Fruit fly (Drosophila melanogaster) whole organism, embryonic: ENCODE measurements around the gene PGAP2.

Source experiments
- Aef1 ChIP-seq: fragments of 200-800 bp; sonication (Bioruptor generic); IDR thresholded peaks from 3 replicates; pipeline ENCODE4 v1.3.6; 2022; ENCODE audit warnings: missing biosample characterization, missing genetic modification characterization
- Antp ChIP-seq: fragments of 200-800 bp; sonication (Bioruptor generic); optimal IDR thresholded peaks from 3 replicates; lab custom pipeline; 2016; ENCODE audit warnings: missing biosample characterization, missing genetic modification characterization
- Awh ChIP-seq: fragments of 200-800 bp; sonication (Bioruptor generic); IDR thresholded peaks from 2 replicates; pipeline ENCODE4, ENCODE4 v1.3.6; 2022; ENCODE audit warnings: missing biosample characterization, missing genetic modification characterization
- B-H2 ChIP-seq: fragments of 200-800 bp; sonication (Bioruptor generic); optimal IDR thresholded peaks from 2 replicates; lab custom pipeline; 2018; ENCODE audit warnings: missing biosample characterization, mild to moderate bottlenecking, missing genetic modification characterization
- Blimp-1 ChIP-seq: fragments of 200-800 bp; sonication (Bioruptor generic); optimal IDR thresholded peaks from 3 replicates; lab custom pipeline; 2018; ENCODE audit warnings: missing biosample characterization, missing genetic modification characterization, mild to moderate bottlenecking, moderate library complexity, missing genetic modification reagents
- CG11696 ChIP-seq: fragments of 200-800 bp; sonication (Bioruptor generic); IDR thresholded peaks from 2 replicates; pipeline ENCODE4 v1.3.6; 2022; ENCODE audit warnings: missing biosample characterization, missing genetic modification characterization
- CG12659 ChIP-seq: fragments of 200-800 bp; sonication (Bioruptor generic); optimal IDR thresholded peaks from 3 replicates; lab custom pipeline; 2017; ENCODE audit warnings: mild to moderate bottlenecking, missing biosample characterization, missing genetic modification reagents, missing genetic modification characterization
- CG13424 ChIP-seq: fragments of 200-800 bp; sonication (Bioruptor generic); optimal IDR thresholded peaks from 2 replicates; lab custom pipeline; 2019; ENCODE audit warnings: missing biosample characterization, mild to moderate bottlenecking, missing genetic modification characterization, moderate library complexity
- CG1647 ChIP-seq: fragments of 200-800 bp; sonication (Bioruptor generic); optimal IDR thresholded peaks from 3 replicates; lab custom pipeline; 2016; ENCODE audit warnings: missing biosample characterization, missing genetic modification characterization
- CG17912 ChIP-seq: fragments of 200-800 bp; sonication (Bioruptor generic); optimal IDR thresholded peaks from 2 replicates; lab custom pipeline; 2018; ENCODE audit warnings: missing biosample characterization, mild to moderate bottlenecking, missing genetic modification characterization
- CG1832 ChIP-seq: fragments of 200-800 bp; sonication (Bioruptor generic); optimal IDR thresholded peaks from 2 replicates; lab custom pipeline; 2017; ENCODE audit warnings: missing biosample characterization, mild to moderate bottlenecking, missing genetic modification characterization, inconsistent platforms
- CG18476 ChIP-seq: fragments of 200-800 bp; sonication (Bioruptor generic); optimal IDR thresholded peaks from 2 replicates; lab custom pipeline; 2016; ENCODE audit warnings: missing biosample characterization, mild to moderate bottlenecking, missing genetic modification characterization
- CG2875 ChIP-seq: fragments of 200-800 bp; sonication (Bioruptor generic); optimal IDR thresholded peaks from 2 replicates; lab custom pipeline; 2017; ENCODE audit warnings: missing biosample characterization, mild to moderate bottlenecking, missing genetic modification characterization, missing genetic modification reagents
- CG2889 ChIP-seq: fragments of 200-800 bp; sonication (Bioruptor generic); IDR thresholded peaks from 3 replicates; pipeline ENCODE4 v1.3.6; 2022; ENCODE audit warnings: missing biosample characterization, missing genetic modification characterization
- CG32532 ChIP-seq: fragments of 200-800 bp; sonication (Bioruptor generic); IDR thresholded peaks from 2 replicates; pipeline ENCODE4 v1.3.6; 2022; ENCODE audit warnings: missing biosample characterization, missing genetic modification characterization
- CG33557 ChIP-seq: fragments of 200-800 bp; sonication (Bioruptor generic); optimal IDR thresholded peaks from 2 replicates; lab custom pipeline; 2019; ENCODE audit warnings: missing biosample characterization, mild to moderate bottlenecking, missing genetic modification characterization, moderate library complexity
- CG3407 ChIP-seq: fragments of 200-800 bp; sonication (Bioruptor generic); optimal IDR thresholded peaks from 2 replicates; lab custom pipeline; 2018; ENCODE audit warnings: missing biosample characterization, mild to moderate bottlenecking, missing genetic modification characterization
- CG3847 ChIP-seq: fragments of 200-800 bp; sonication (Bioruptor generic); IDR thresholded peaks from 2 replicates; pipeline ENCODE4 v1.3.6; 2022; ENCODE audit warnings: missing biosample characterization, missing genetic modification characterization
- CG3995 ChIP-seq: fragments of 200-800 bp; sonication (Bioruptor generic); optimal IDR thresholded peaks from 3 replicates; lab custom pipeline; 2016; ENCODE audit warnings: missing biosample characterization, missing genetic modification characterization
- CG4360 ChIP-seq: fragments of 200-800 bp; sonication (Bioruptor generic); IDR thresholded peaks from 2 replicates; pipeline ENCODE4 v1.3.6; 2022; ENCODE audit warnings: missing biosample characterization, missing genetic modification characterization
- CG6854 ChIP-seq: fragments of 200-800 bp; sonication (Bioruptor generic); optimal IDR thresholded peaks from 3 replicates; lab custom pipeline; 2017; ENCODE audit warnings: missing biosample characterization, mild to moderate bottlenecking, missing genetic modification characterization
- CG7556 ChIP-seq: fragments of 200-800 bp; sonication (Bioruptor generic); optimal IDR thresholded peaks from 2 replicates; lab custom pipeline; 2017; ENCODE audit warnings: missing biosample characterization, mild to moderate bottlenecking, missing genetic modification characterization
- CG7745 ChIP-seq: fragments of 200-800 bp; sonication (Bioruptor generic); optimal IDR thresholded peaks from 2 replicates; lab custom pipeline; 2018; ENCODE audit warnings: missing biosample characterization, mild to moderate bottlenecking, missing genetic modification characterization, moderate library complexity
- CG8290 ChIP-seq, 3 experiments: fragments of 200-800 bp; sonication (Bioruptor generic); optimal IDR thresholded peaks; 2 replicates each; lab custom pipeline; 2016 to 2019; ENCODE audit warnings: missing biosample characterization in 3 of 3, missing genetic modification characterization in 3 of 3, mild to moderate bottlenecking in 2 of 3, moderate library complexity in 1 of 3
- Chrac-16 ChIP-seq: fragments of 200-800 bp; sonication (Bioruptor generic); optimal IDR thresholded peaks from 3 replicates; lab custom pipeline; 2016; ENCODE audit warnings: missing biosample characterization, missing genetic modification characterization
- H15 ChIP-seq: fragments of 200-800 bp; sonication (Bioruptor generic); IDR thresholded peaks from 3 replicates; pipeline ENCODE4 v1.3.6; 2022; ENCODE audit warnings: missing biosample characterization, missing genetic modification characterization
- Hr78 ChIP-seq, 2 experiments: fragments of 200-800 bp in 1 of 2; fragments of >200 bp in 1 of 2; sonication (Bioruptor generic) in 1 of 2; optimal IDR thresholded peaks; 2 replicates each; lab custom pipeline; 2017 to 2019; ENCODE audit warnings: missing biosample characterization in 2 of 2, missing genetic modification characterization in 2 of 2, mild to moderate bottlenecking in 1 of 2, moderate library complexity in 1 of 2
- Nf-YA ChIP-seq: fragments of 200-800 bp; sonication (Bioruptor generic); IDR thresholded peaks from 2 replicates; pipeline ENCODE4 v1.3.6; 2022; ENCODE audit warnings: missing biosample characterization, missing genetic modification characterization
- bab2 ChIP-seq: fragments of 200-800 bp; sonication (Bioruptor generic); optimal IDR thresholded peaks from 2 replicates; lab custom pipeline; 2016; ENCODE audit warnings: missing biosample characterization, missing genetic modification characterization
- cg ChIP-seq: fragments of 200-800 bp; sonication (Bioruptor generic); optimal IDR thresholded peaks from 3 replicates; lab custom pipeline; 2019; ENCODE audit warnings: missing biosample characterization, mild to moderate bottlenecking, missing genetic modification characterization, moderate library complexity
- eyg ChIP-seq: fragments of 200-800 bp; sonication (Bioruptor generic); optimal IDR thresholded peaks from 3 replicates; lab custom pipeline; 2016; ENCODE audit warnings: missing biosample characterization, missing genetic modification characterization
- gt ChIP-seq: fragments of 200-800 bp; sonication (Bioruptor generic); IDR thresholded peaks from 2 replicates; pipeline ENCODE4 v1.3.6; 2022; ENCODE audit warnings: missing biosample characterization, missing genetic modification characterization
- hth ChIP-seq: fragments of >200 bp; optimal IDR thresholded peaks from 2 replicates; lab custom pipeline; 2017; ENCODE audit warnings: inconsistent platforms
- jigr1 ChIP-seq: fragments of 200-800 bp; sonication (Bioruptor generic); IDR thresholded peaks from 3 replicates; pipeline ENCODE4 v1.3.6; 2022; ENCODE audit warnings: missing biosample characterization, missing genetic modification characterization
- jing ChIP-seq: fragments of 200-800 bp; sonication (Bioruptor generic); optimal IDR thresholded peaks from 2 replicates; lab custom pipeline; 2018; ENCODE audit warnings: missing biosample characterization, mild to moderate bottlenecking, missing genetic modification characterization
- lbe ChIP-seq: fragments of 200-800 bp; sonication (Bioruptor generic); optimal IDR thresholded peaks from 2 replicates; lab custom pipeline; 2016; ENCODE audit warnings: missing biosample characterization, mild to moderate bottlenecking, missing genetic modification characterization
- lmd ChIP-seq: fragments of 200-800 bp; sonication (Bioruptor generic); IDR thresholded peaks from 2 replicates; pipeline ENCODE4 v1.3.6; 2022; ENCODE audit warnings: missing biosample characterization, missing genetic modification characterization
- mld ChIP-seq: fragments of 200-800 bp; sonication (Bioruptor generic); IDR thresholded peaks from 3 replicates; pipeline ENCODE4 v1.3.6; 2022; ENCODE audit warnings: missing biosample characterization, missing genetic modification characterization; ENCODE audit not compliant: partially characterized antibody
- pros ChIP-seq: fragments of 200-800 bp; sonication (Bioruptor generic); optimal IDR thresholded peaks from 3 replicates; lab custom pipeline; 2019; ENCODE audit warnings: missing biosample characterization, mild to moderate bottlenecking, missing genetic modification characterization, moderate library complexity
- ro ChIP-seq: fragments of 200-800 bp; sonication (Bioruptor generic); IDR thresholded peaks from 2 replicates; pipeline ENCODE4 v1.3.6; 2022; ENCODE audit warnings: missing biosample characterization, missing genetic modification characterization
- sc ChIP-seq, 3 experiments: fragments of >200 bp in 2 of 3; fragments of 200-800 bp in 1 of 3; sonication (Bioruptor generic) in 1 of 3; optimal IDR thresholded peaks; 2 replicates in 2 of 3; 3 replicates in 1 of 3; lab custom pipeline; 2017; ENCODE audit warnings: mild to moderate bottlenecking in 1 of 3, missing biosample characterization in 1 of 3, missing genetic modification characterization in 1 of 3, missing genetic modification reagents in 1 of 3
- slbo ChIP-seq: fragments of 200-800 bp; sonication (Bioruptor generic); IDR thresholded peaks from 2 replicates; pipeline ENCODE4 v1.3.6; 2022; ENCODE audit warnings: missing biosample characterization, missing genetic modification characterization
- sna ChIP-seq: fragments of 200-800 bp; sonication (Bioruptor generic); IDR thresholded peaks from 2 replicates; pipeline ENCODE4 v1.3.6; 2022; ENCODE audit warnings: missing biosample characterization, missing genetic modification characterization; ENCODE audit not compliant: partially characterized antibody
- sob ChIP-seq: fragments of 200-800 bp; sonication (Bioruptor generic); IDR thresholded peaks from 2 replicates; pipeline ENCODE4 v1.3.6; 2022; ENCODE audit warnings: missing biosample characterization, missing genetic modification characterization
- tll ChIP-seq, 2 experiments: fragments of 200-800 bp in 1 of 2; fragments of >200 bp in 1 of 2; sonication (Bioruptor generic) in 1 of 2; optimal IDR thresholded peaks; 2 replicates each; lab custom pipeline; 2017 to 2019; ENCODE audit warnings: missing biosample characterization in 2 of 2, missing genetic modification characterization in 2 of 2, mild to moderate bottlenecking in 1 of 2, moderate library complexity in 1 of 2
- unc-4 ChIP-seq: fragments of 200-800 bp; sonication (Bioruptor generic); IDR thresholded peaks from 2 replicates; pipeline ENCODE4 v1.3.6; 2022; ENCODE audit warnings: missing biosample characterization, missing genetic modification characterization; ENCODE audit not compliant: partially characterized antibody
- wek ChIP-seq: fragments of 200-800 bp; sonication (Bioruptor generic); optimal IDR thresholded peaks from 3 replicates; lab custom pipeline; 2018; ENCODE audit warnings: missing biosample characterization, mild to moderate bottlenecking, missing genetic modification characterization, moderate library complexity
- zen ChIP-seq: fragments of 200-800 bp; sonication (Bioruptor generic); optimal IDR thresholded peaks from 3 replicates; lab custom pipeline; 2018; ENCODE audit warnings: missing biosample characterization, mild to moderate bottlenecking, missing genetic modification characterization, moderate library complexity
- zen2 ChIP-seq: fragments of 200-800 bp; sonication (Bioruptor generic); IDR thresholded peaks from 3 replicates; pipeline ENCODE4 v1.3.6; 2022; ENCODE audit warnings: missing biosample characterization, missing genetic modification characterization; ENCODE audit not compliant: partially characterized antibody

Gene PGAP2

DNA sequence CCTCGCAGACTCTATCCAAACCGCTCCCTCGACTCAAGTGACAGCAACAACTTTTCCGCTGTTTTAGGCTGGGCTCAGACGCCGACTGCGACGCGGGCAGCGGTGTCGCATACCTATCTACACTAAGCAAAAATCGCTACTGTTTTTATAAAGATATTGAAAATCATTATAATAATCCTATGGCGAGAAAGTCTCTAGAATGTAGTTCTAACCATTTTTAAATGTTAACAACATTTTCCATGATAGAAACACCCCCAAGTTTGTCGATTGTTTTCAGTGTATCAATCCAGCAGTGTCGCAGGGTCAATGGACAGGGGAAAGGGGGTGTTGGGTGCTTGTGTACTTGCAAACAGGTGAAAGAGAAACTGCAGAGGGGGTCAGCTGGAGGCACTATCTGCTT, 46.5 kb upstream of the PGAP2 start (continued):
- TF ChIP-seq unc-4 (GFP tag; lab: Robert Waterston, UW) = no peak
- TF ChIP-seq CG8290 (GFP tag; optimal IDR thresholded peaks at IDR 0.05; lab: Kevin White, UChicago) = peak; percentile 93
- peak; percentile 70 to 98 for TF ChIP-seq CG8290 (tag; optimal IDR thresholded peaks at IDR 0.05; lab: Kevin White, UChicago)
- TF ChIP-seq Hr78 (GFP tag; optimal IDR thresholded peaks at IDR 0.05; lab: Kevin White, UChicago) = peak in 1 of 2 experiments; percentile 94
- TF ChIP-seq CG6854 (GFP tag; lab: Kevin White, UChicago) = peak; percentile 90
- TF ChIP-seq wek (GFP tag; lab: Kevin White, UChicago) = peak; percentile 89
- no peak for TF ChIP-seq hth (lab: Kevin White, UChicago)
- peak; percentile 92 for TF ChIP-seq CG17912 (GFP tag; lab: Kevin White, UChicago)
- peak; percentile 93 for TF ChIP-seq CG2875 (GFP tag; lab: Kevin White, UChicago)
- peak; percentile 89 for TF ChIP-seq ro (GFP tag; lab: Robert Waterston, UW)
- TF ChIP-seq lbe = peak; percentile 97
- TF ChIP-seq CG2889 = peak; percentile 92
- no peak for TF ChIP-seq zen2
- peak; percentile 94 for TF ChIP-seq Awh (GFP tag; lab: Robert Waterston, UW)
- TF ChIP-seq CG33557 (GFP tag; lab: Kevin White, UChicago) = peak; percentile 86
- TF ChIP-seq bab2 (GFP tag; lab: Kevin White, UChicago) = peak; percentile 96
- peak; percentile 92 for TF ChIP-seq Nf-YA (GFP tag; lab: Robert Waterston, UW)
- TF ChIP-seq CG11696 (GFP tag; lab: Robert Waterston, UW) = peak; percentile 80
- TF ChIP-seq CG3995 (GFP tag; lab: Kevin White, UChicago) = peak; percentile 70
- TF ChIP-seq jing (GFP tag; lab: Kevin White, UChicago) = peak; percentile 94
- TF ChIP-seq mld (GFP tag; lab: Robert Waterston, UW) = no peak
- TF ChIP-seq CG7556 (GFP tag; lab: Kevin White, UChicago) = peak; percentile 96
- TF ChIP-seq CG13424 (tag; lab: Kevin White, UChicago) = peak; percentile 96
- peak; percentile 97 for TF ChIP-seq zen
- TF ChIP-seq CG4360 (GFP tag; lab: Robert Waterston, UW) = peak; percentile 78
- TF ChIP-seq cg (GFP tag; lab: Kevin White, UChicago) = peak; percentile 16
- peak; percentile 97 for TF ChIP-seq sob (GFP tag; lab: Robert Waterston, UW)
- TF ChIP-seq sc (optimal IDR thresholded peaks at IDR 0.05; lab: Kevin White, UChicago) = no peak
- TF ChIP-seq sc (GFP tag; optimal IDR thresholded peaks at IDR 0.05; lab: Kevin White, UChicago) = peak; percentile 90
- TF ChIP-seq B-H2 (GFP tag; lab: Kevin White, UChicago) = peak; percentile 82
- TF ChIP-seq eyg (GFP tag; lab: Kevin White, UChicago) = peak; percentile 92
- TF ChIP-seq pros (GFP tag; lab: Kevin White, UChicago) = peak; percentile 49
- TF ChIP-seq CG12659 (GFP tag; lab: Kevin White, UChicago) = peak; percentile 96
- TF ChIP-seq Antp (GFP tag; lab: Kevin White, UChicago) = peak; percentile 93
- TF ChIP-seq CG1832 (GFP tag; lab: Kevin White, UChicago) = peak; percentile 57
- peak; percentile 97 for TF ChIP-seq slbo
- peak; percentile 95 for TF ChIP-seq Blimp-1 (GFP tag; lab: Kevin White, UChicago)
- TF ChIP-seq jigr1 (GFP tag; lab: Robert Waterston, UW) = peak; percentile 89
- peak; percentile 95 for TF ChIP-seq CG3407 (GFP tag; lab: Kevin White, UChicago)
- TF ChIP-seq lmd = peak; percentile 96
- peak; percentile 96 for TF ChIP-seq Chrac-16 (GFP tag; lab: Kevin White, UChicago)
- peak; percentile 95 for TF ChIP-seq Aef1 (GFP tag; lab: Robert Waterston, UW)
- TF ChIP-seq CG18476 (GFP tag; lab: Kevin White, UChicago) = peak; percentile 95
- TF ChIP-seq tll (GFP tag; optimal IDR thresholded peaks at IDR 0.05; lab: Kevin White, UChicago) = peak in 1 of 2 experiments; percentile 71
- peak; percentile 64 for TF ChIP-seq CG7745 (tag; lab: Kevin White, UChicago)
- no peak for TF ChIP-seq sna (GFP tag; lab: Robert Waterston, UW)
- peak; percentile 95 for TF ChIP-seq CG3847
- TF ChIP-seq H15 = peak; percentile 96
- TF ChIP-seq gt (GFP tag; lab: Robert Waterston, UW) = peak; percentile 81
- TF ChIP-seq CG1647 (GFP tag; lab: Kevin White, UChicago) = peak; percentile 96
- TF ChIP-seq CG32532 (GFP tag; lab: Robert Waterston, UW) = peak; percentile 97
